Worm (Caenorhabditis elegans) whole organism, L2 larva: ENCODE results near the gene droe-4.

ENCODE experiments used
- ceh-16 ChIP-seq: fragments of 150-350 bp; optimal IDR thresholded peaks from 2 replicates; lab custom pipeline; 2014; ENCODE audit warnings: missing biosample characterization, missing genetic modification characterization
- egl-27 ChIP-seq: sonication (generic microtip); optimal IDR thresholded peaks from 3 replicates; lab custom pipeline; 2017; ENCODE audit warnings: missing biosample characterization, missing genetic modification reagents, missing genetic modification characterization
- lsy-2 ChIP-seq, 2 experiments: fragments of 150-350 bp in 1 of 2; sonication (generic microtip) in 1 of 2; optimal IDR thresholded peaks; 2 replicates each; lab custom pipeline; 2014 to 2017; ENCODE audit warnings: missing biosample characterization in 2 of 2, missing genetic modification characterization in 2 of 2
- mbf-1 ChIP-seq: sonication (generic microtip); optimal IDR thresholded peaks from 2 replicates; lab custom pipeline; 2017; ENCODE audit warnings: missing biosample characterization, missing genetic modification characterization
- nhr-11 ChIP-seq: fragments of 150-350 bp; optimal IDR thresholded peaks from 2 replicates; lab custom pipeline; 2014; ENCODE audit warnings: missing biosample characterization, missing genetic modification characterization
- nhr-12 ChIP-seq: fragments of 150-350 bp; optimal IDR thresholded peaks from 2 replicates; lab custom pipeline; 2014; ENCODE audit warnings: missing biosample characterization, missing genetic modification characterization
- nhr-25 ChIP-seq: fragments of 150-350 bp; sonication (generic microtip); optimal IDR thresholded peaks from 3 replicates; lab custom pipeline; 2014; ENCODE audit warnings: missing biosample characterization, missing genetic modification characterization
- unc-55 ChIP-seq: fragments of 150-350 bp; sonication (generic microtip); optimal IDR thresholded peaks from 3 replicates; lab custom pipeline; 2014; ENCODE audit warnings: missing biosample characterization, missing genetic modification reagents, missing genetic modification characterization
- unc-62 ChIP-seq: fragments of 150-350 bp; optimal IDR thresholded peaks from 2 replicates; lab custom pipeline; 2014; ENCODE audit warnings: missing biosample characterization, missing genetic modification reagents, missing genetic modification characterization

DNA sequence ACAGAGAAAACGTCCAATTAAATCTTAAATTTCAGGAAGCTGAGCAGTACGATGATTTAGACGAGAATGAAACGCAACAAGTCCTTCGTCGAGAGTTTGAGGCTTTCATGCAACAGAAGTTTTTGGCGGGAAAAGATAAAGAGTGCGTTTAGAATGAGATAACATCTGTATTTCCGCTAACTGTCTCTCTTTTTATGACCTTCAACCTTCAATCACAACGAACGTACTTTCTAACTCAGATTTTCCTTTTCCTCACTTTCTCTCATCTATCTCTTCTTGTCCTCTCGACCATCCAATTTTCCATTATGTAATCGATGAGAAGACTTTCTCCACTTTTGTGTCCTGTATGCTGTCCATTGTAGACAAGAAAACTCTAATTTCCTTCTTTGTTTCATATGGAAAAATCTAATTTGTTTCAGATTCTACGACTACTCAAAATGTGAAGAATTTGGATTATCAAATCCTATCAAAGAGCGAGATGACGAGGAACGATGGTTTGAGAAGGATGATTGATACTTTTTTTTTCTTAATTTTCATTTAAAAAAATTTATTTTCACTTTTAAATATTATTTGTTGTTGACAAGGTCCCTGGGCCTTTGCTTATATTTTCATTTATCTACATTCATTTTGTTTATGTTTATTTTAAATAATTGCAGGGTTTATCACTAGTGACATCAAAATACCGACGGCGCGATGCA is 29.0 kb upstream of the droe-4 start, which contains the start of gene sao-1:
- TF ChIP-seq unc-55 (no peak), unc-62 (no peak), nhr-11 (tag; lab: Kevin White, UChicago) (no peak), nhr-25 (no peak), nhr-12 (tag; lab: Kevin White, UChicago) (no peak), egl-27 (no peak), lsy-2 (tag; optimal IDR thresholded peaks at IDR 0.05; lab: Kevin White, UChicago) (no peak), ceh-16 (tag; lab: Kevin White, UChicago) (no peak), mbf-1 (tag; lab: Kevin White, UChicago) (no peak)
